In genomic region chr3L:14335880-14336279, dm6 we compare ENCODE assay signal across 5 fruit fly cellular contexts.
TF ChIP-seq lines count a peak whose summit lies in the region.

No protein-coding gene starts in this region.

- no peak for TF ChIP-seq CTCF in whole organism, embryonic (GFP tag; optimal IDR thresholded peaks at IDR 0.05; lab: Kevin White, UChicago)

TF ChIP-seq in whole organism, adult, 20 proteins besides CTCF, POLR2A, EP300 and RAD21:
- TF ChIP-seq kay (GFP tag; lab: Kevin White, UChicago; ENCODE audit: borderline replicate concordance): peak; percentile 45
- no peak for TF ChIP-seq pad (GFP tag; optimal IDR thresholded peaks at IDR 0.05; lab: Kevin White, UChicago)
- no peak for TF ChIP-seq CG33017 (tag; optimal IDR thresholded peaks at IDR 0.05; lab: Kevin White, UChicago)

TF ChIP-seq in whole organism, embryonic, 481 proteins besides CTCF, POLR2A, EP300 and RAD21 (continues in another document):
- TF ChIP-seq Drgx (GFP tag; IDR thresholded peaks at IDR 0.05; lab: Robert Waterston, UW) (peak; percentile 87; the same call in 1 of the 2 replicates), CG2712 (tag; optimal IDR thresholded peaks at IDR 0.05; lab: Kevin White, UChicago) (peak; percentile 82), D19A (tag; optimal IDR thresholded peaks at IDR 0.05; lab: Kevin White, UChicago) (peak; percentile 45), dati (GFP tag; IDR thresholded peaks at IDR 0.05; lab: Robert Waterston, UW) (no peak), schlank (tag; optimal IDR thresholded peaks at IDR 0.05; lab: Kevin White, UChicago) (no peak), nmo (GFP tag; optimal IDR thresholded peaks at IDR 0.05; lab: Kevin White, UChicago) (peak; percentile 51), CG16815 (GFP tag; optimal IDR thresholded peaks at IDR 0.05; lab: Kevin White, UChicago) (peak; percentile 23), Ets97D (GFP tag; optimal IDR thresholded peaks at IDR 0.05; lab: Kevin White, UChicago) (peak; percentile 26), Ravus (GFP tag; IDR thresholded peaks at IDR 0.05; lab: Robert Waterston, UW) (peak; percentile 17; the same call in 1 of the 2 replicates), gsb (GFP tag; IDR thresholded peaks at IDR 0.05; lab: Robert Waterston, UW) (peak; percentile 39), tap (tag; optimal IDR thresholded peaks at IDR 0.05; lab: Kevin White, UChicago) (peak; percentile 15), mam (GFP tag; optimal IDR thresholded peaks at IDR 0.05; lab: Kevin White, UChicago) (peak; percentile 2), cwo (GFP tag; optimal IDR thresholded peaks at IDR 0.05; lab: Kevin White, UChicago) (peak; percentile 47), lab (GFP tag; optimal IDR thresholded peaks at IDR 0.05; lab: Kevin White, UChicago) (peak; percentile 66), Gug (GFP tag; IDR thresholded peaks at IDR 0.05; lab: Robert Waterston, UW) (peak; percentile 46; the same call in 2 of the 4 replicates), CG42726 (GFP tag; IDR thresholded peaks at IDR 0.05; lab: Robert Waterston, UW; ENCODE audit: partially characterized antibody) (no peak), Side (GFP tag; optimal IDR thresholded peaks at IDR 0.05; lab: Kevin White, UChicago) (peak; percentile 65), CG14441 (GFP tag; IDR thresholded peaks at IDR 0.05; lab: Robert Waterston, UW) (0 out of 2 replicates have a peak, but pooled peaks have one; percentile 45), CG4404 (GFP tag; IDR thresholded peaks at IDR 0.05; lab: Robert Waterston, UW) (peak; percentile 74), CG7357 (GFP tag; IDR thresholded peaks at IDR 0.05; lab: Robert Waterston, UW) (peak; percentile 36; the same call in 1 of the 3 replicates), CG3407 (GFP tag; optimal IDR thresholded peaks at IDR 0.05; lab: Kevin White, UChicago) (no peak)

TF ChIP-seq in whole organism, prepupa, 60 proteins besides CTCF, POLR2A, EP300 and RAD21 (continues in another document):
- TF ChIP-seq Eip78C (GFP tag; lab: Kevin White, UChicago) (peak; percentile 87), CG11902 (GFP tag; optimal IDR thresholded peaks at IDR 0.05; lab: Kevin White, UChicago) (no peak), cyc (GFP tag; optimal IDR thresholded peaks at IDR 0.05; lab: Kevin White, UChicago) (no peak), CG8119 (GFP tag; IDR thresholded peaks at IDR 0.05; lab: Robert Waterston, UW) (peak; percentile 66), salr (GFP tag; optimal IDR thresholded peaks at IDR 0.05; lab: Kevin White, UChicago) (peak in 1 of 2 experiments; percentile 36), CG32006 (GFP tag; optimal IDR thresholded peaks at IDR 0.05; lab: Kevin White, UChicago) (peak; percentile 53), Lpt (GFP tag; optimal IDR thresholded peaks at IDR 0.05; lab: Kevin White, UChicago) (peak; percentile 71), esn (GFP tag; optimal IDR thresholded peaks at IDR 0.05; lab: Kevin White, UChicago) (no peak), fd59A (GFP tag; optimal IDR thresholded peaks at IDR 0.05; lab: Kevin White, UChicago) (peak; percentile 18), Hr39 (GFP tag; optimal IDR thresholded peaks at IDR 0.05; lab: Kevin White, UChicago) (no peak), pdm3 (GFP tag; optimal IDR thresholded peaks at IDR 0.05; lab: Kevin White, UChicago) (peak; percentile 4), Ets96B (tag; optimal IDR thresholded peaks at IDR 0.05; lab: Kevin White, UChicago) (peak; percentile 78), net (GFP tag; optimal IDR thresholded peaks at IDR 0.05; lab: Kevin White, UChicago) (no peak), acj6 (GFP tag; optimal IDR thresholded peaks at IDR 0.05; lab: Kevin White, UChicago) (peak; percentile 14), dsx (GFP tag; optimal IDR thresholded peaks at IDR 0.05; lab: Kevin White, UChicago; ENCODE audit: poor library complexity, severe bottlenecking) (peak; percentile 56), Ets21C (GFP tag; optimal IDR thresholded peaks at IDR 0.05; lab: Kevin White, UChicago) (no peak), spab (GFP tag; optimal IDR thresholded peaks at IDR 0.05; lab: Kevin White, UChicago) (peak; percentile 74), CG6163 (GFP tag; IDR thresholded peaks at IDR 0.05; lab: Robert Waterston, UW) (peak; percentile 88), CG15336 (GFP tag; IDR thresholded peaks at IDR 0.05; lab: Robert Waterston, UW) (peak; percentile 77), dac (GFP tag; optimal IDR thresholded peaks at IDR 0.05; lab: Kevin White, UChicago) (no peak), CG1621 (tag; optimal IDR thresholded peaks at IDR 0.05; lab: Kevin White, UChicago) (peak; percentile 41), Met (GFP tag; optimal IDR thresholded peaks at IDR 0.05; lab: Kevin White, UChicago) (no peak), CG9139 (GFP tag; optimal IDR thresholded peaks at IDR 0.05; lab: Kevin White, UChicago) (peak; percentile 50)

TF ChIP-seq in whole organism, pupa, 21 proteins besides CTCF, POLR2A, EP300 and RAD21:
- TF ChIP-seq EcR (GFP tag; optimal IDR thresholded peaks at IDR 0.05; lab: Kevin White, UChicago) (no peak), Ets98B (GFP tag; IDR thresholded peaks at IDR 0.05; lab: Robert Waterston, UW) (peak; percentile 87), CG10348 (GFP tag; IDR thresholded peaks at IDR 0.05; lab: Robert Waterston, UW) (no peak), CG12605 (GFP tag; IDR thresholded peaks at IDR 0.05; lab: Robert Waterston, UW) (peak; percentile 83), CG15710 (tag; optimal IDR thresholded peaks at IDR 0.05; lab: Kevin White, UChicago) (peak; percentile 63), Snoo (tag; optimal IDR thresholded peaks at IDR 0.05; lab: Kevin White, UChicago) (no peak), CG8301 (tag; optimal IDR thresholded peaks at IDR 0.05; lab: Kevin White, UChicago) (peak; percentile 88), gl (tag; optimal IDR thresholded peaks at IDR 0.05; lab: Kevin White, UChicago) (peak; percentile 63), D1 (tag; optimal IDR thresholded peaks at IDR 0.05; lab: Kevin White, UChicago) (peak; percentile 55), rn (GFP tag; IDR thresholded peaks at IDR 0.05; lab: Robert Waterston, UW) (peak; percentile 76), CG34367 (tag; optimal IDR thresholded peaks at IDR 0.05; lab: Kevin White, UChicago) (peak; percentile 52), CG8159 (tag; optimal IDR thresholded peaks at IDR 0.05; lab: Kevin White, UChicago) (peak; percentile 79), CG17806 (tag; optimal IDR thresholded peaks at IDR 0.05; lab: Kevin White, UChicago) (peak; percentile 72), CG13204 (GFP tag; optimal IDR thresholded peaks at IDR 0.05; lab: Kevin White, UChicago) (peak; percentile 20), fd96Ca (GFP tag; IDR thresholded peaks at IDR 0.05; lab: Robert Waterston, UW) (peak; percentile 89), CG9948 (tag; optimal IDR thresholded peaks at IDR 0.05; lab: Kevin White, UChicago) (peak; percentile 88), CG14655 (GFP tag; optimal IDR thresholded peaks at IDR 0.05; lab: Kevin White, UChicago) (peak; percentile 92), Pif1A (GFP tag; optimal IDR thresholded peaks at IDR 0.05; lab: Kevin White, UChicago) (peak; percentile 82), Pif1B (GFP tag; optimal IDR thresholded peaks at IDR 0.05; lab: Kevin White, UChicago) (peak; percentile 74), CG32121 (GFP tag; IDR thresholded peaks at IDR 0.05; lab: Robert Waterston, UW) (peak; percentile 74), CG4496 (GFP tag; IDR thresholded peaks at IDR 0.05; lab: Robert Waterston, UW) (peak; percentile 91)

TF ChIP-seq in whole organism, wandering third instar larva, 38 proteins besides CTCF, POLR2A, EP300 and RAD21:
- TF ChIP-seq sv (GFP tag; optimal IDR thresholded peaks at IDR 0.05; lab: Kevin White, UChicago): peak; percentile 13
- TF ChIP-seq psq (GFP tag; optimal IDR thresholded peaks at IDR 0.05; lab: Kevin White, UChicago): no peak
TF ChIP-seq in whole organism, wandering third instar larva: peak in this region for 1.
